Worm (Caenorhabditis elegans) whole organism, L1 larva: Measurements from ENCODE around the gene kxd-1.

Experiments used
- C34B4.2 ChIP-seq: sonication (generic microtip); optimal IDR thresholded peaks from 2 replicates; lab custom pipeline; 2017; ENCODE audit warnings: mild to moderate bottlenecking, missing genetic modification characterization, missing compliant biosample characterization
- aha-1 ChIP-seq: fragments of 150-350 bp; optimal IDR thresholded peaks from 2 replicates; lab custom pipeline; 2014; ENCODE audit warnings: missing biosample characterization, missing genetic modification characterization
- fkh-10 ChIP-seq: sonication (generic microtip); optimal IDR thresholded peaks from 2 replicates; lab custom pipeline; 2017; ENCODE audit warnings: missing biosample characterization, missing genetic modification reagents, missing genetic modification characterization
- lin-15B ChIP-seq: fragments of 150-350 bp; sonication (generic microtip); optimal IDR thresholded peaks from 3 replicates; lab custom pipeline; 2014; ENCODE audit warnings: missing biosample characterization, missing genetic modification characterization
- snu-23 ChIP-seq: sonication (generic microtip); optimal IDR thresholded peaks from 2 replicates; lab custom pipeline; 2016; ENCODE audit warnings: missing genetic modification characterization, missing compliant biosample characterization
- unc-130 ChIP-seq: fragments of 150-350 bp; optimal IDR thresholded peaks from 2 replicates; lab custom pipeline; 2017; ENCODE audit warnings: missing biosample characterization, missing genetic modification characterization, inconsistent platforms
- ztf-4 ChIP-seq: fragments of 150-350 bp; optimal IDR thresholded peaks from 2 replicates; lab custom pipeline; 2014; ENCODE audit warnings: missing biosample characterization, missing genetic modification characterization

- no peak for TF ChIP-seq lin-15B (tag; lab: Kevin White, UChicago)
- no peak for TF ChIP-seq ztf-4
- no peak for TF ChIP-seq C34B4.2
- TF ChIP-seq snu-23: no peak
- no peak for TF ChIP-seq aha-1 (tag; lab: Kevin White, UChicago)
- no peak for TF ChIP-seq fkh-10 (GFP tag; lab: Kevin White, UChicago)
- no peak for TF ChIP-seq unc-130
These were observed 26.5 kb upstream of the kxd-1 start for ce11 chrV:7194818-7195217.
